Worm (Caenorhabditis elegans) whole organism, mixed stage, embryonic: ENCODE results near the gene F49E11.7.

Experiments used
- M03D4.4 ChIP-seq: sonication (generic microtip); optimal IDR thresholded peaks from 2 replicates; lab custom pipeline; 2017; ENCODE audit warnings: mild to moderate bottlenecking, missing genetic modification characterization, missing compliant biosample characterization
- ceh-43 ChIP-seq: fragments of 200-800 bp; sonication (Bioruptor generic); optimal IDR thresholded peaks from 2 replicates; lab custom pipeline; 2018; ENCODE audit warnings: mild to moderate bottlenecking, missing genetic modification characterization, moderate library complexity, missing compliant biosample characterization
- elt-3 ChIP-seq: fragments of 150-350 bp; optimal IDR thresholded peaks from 2 replicates; lab custom pipeline; 2014; ENCODE audit warnings: missing biosample characterization, missing genetic modification characterization
- lin-13 ChIP-seq: fragments of 150-350 bp; optimal IDR thresholded peaks from 2 replicates; lab custom pipeline; 2014; ENCODE audit warnings: missing biosample characterization, missing genetic modification characterization
- lin-32 ChIP-seq: fragments of 200-800 bp; sonication (Bioruptor generic); optimal IDR thresholded peaks from 2 replicates; lab custom pipeline; 2018; ENCODE audit warnings: mild to moderate bottlenecking, missing genetic modification characterization, missing compliant biosample characterization
- mep-1 ChIP-seq: fragments of 150-350 bp; optimal IDR thresholded peaks from 2 replicates; lab custom pipeline; 2017; ENCODE audit warnings: missing biosample characterization, missing genetic modification reagents, missing genetic modification characterization, inconsistent platforms
- nhr-2 ChIP-seq: fragments of 150-350 bp; optimal IDR thresholded peaks from 2 replicates; lab custom pipeline; 2014; ENCODE audit warnings: missing biosample characterization, missing genetic modification characterization
- pha-4 ChIP-seq: fragments of 150-350 bp; optimal IDR thresholded peaks from 2 replicates; lab custom pipeline; 2018; ENCODE audit warnings: missing biosample characterization, missing genetic modification reagents, missing genetic modification characterization
- snpc-4 ChIP-seq: fragments of 150-350 bp; optimal IDR thresholded peaks from 2 replicates; lab custom pipeline; 2014; ENCODE audit warnings: missing biosample characterization, missing genetic modification characterization
- tbx-8 ChIP-seq: fragments of 200-800 bp; sonication (Bioruptor generic); optimal IDR thresholded peaks from 2 replicates; lab custom pipeline; 2018; ENCODE audit warnings: mild to moderate bottlenecking, missing genetic modification characterization, moderate library complexity, missing compliant biosample characterization

- no peak for TF ChIP-seq snpc-4
- TF ChIP-seq ceh-43 (GFP tag; lab: Kevin White, UChicago), result no peak
- peak; percentile 35 for TF ChIP-seq M03D4.4 (tag; lab: Kevin White, UChicago)
- no peak for TF ChIP-seq lin-32 (GFP tag; lab: Kevin White, UChicago)
- TF ChIP-seq nhr-2 (tag; lab: Kevin White, UChicago), result no peak
- TF ChIP-seq elt-3 (tag; lab: Kevin White, UChicago), result no peak
- TF ChIP-seq tbx-8, result no peak
- TF ChIP-seq pha-4 (tag; lab: Kevin White, UChicago), result no peak
- no peak for TF ChIP-seq lin-13
- TF ChIP-seq mep-1 (tag; lab: Kevin White, UChicago), result no peak
Measured at ce11 chrIV:13025853-13026343, 26.8 kb upstream of the F49E11.7 start.
